Worm (Caenorhabditis elegans): Measurements from ENCODE around the gene srh-264.

- TF ChIP-seq ceh-82 (tag; optimal IDR thresholded peaks at IDR 0.05), result no peak
- no peak for TF ChIP-seq aly-2 (tag; optimal IDR thresholded peaks at IDR 0.05)
- TF ChIP-seq lin-13 (GFP tag; optimal IDR thresholded peaks at IDR 0.05), result no peak
- no peak for TF ChIP-seq sma-9 (GFP tag; optimal IDR thresholded peaks at IDR 0.05)
- no peak for TF ChIP-seq sma-9 (tag; optimal IDR thresholded peaks at IDR 0.05)
- TF ChIP-seq unc-39 (tag; optimal IDR thresholded peaks at IDR 0.05), result no peak
- TF ChIP-seq unc-62 (GFP tag; optimal IDR thresholded peaks at IDR 0.05), result no peak
- no peak for TF ChIP-seq lin-39 (tag; optimal IDR thresholded peaks at IDR 0.05)
Observed at ce11 chrV:15406928-15407327, 7.0 kb upstream of the srh-264 start, which contains the start of gene srh-257.

Measured in whole organism, L2 larva.